Worm (Caenorhabditis elegans): ENCODE data around the gene col-130.

DNA sequence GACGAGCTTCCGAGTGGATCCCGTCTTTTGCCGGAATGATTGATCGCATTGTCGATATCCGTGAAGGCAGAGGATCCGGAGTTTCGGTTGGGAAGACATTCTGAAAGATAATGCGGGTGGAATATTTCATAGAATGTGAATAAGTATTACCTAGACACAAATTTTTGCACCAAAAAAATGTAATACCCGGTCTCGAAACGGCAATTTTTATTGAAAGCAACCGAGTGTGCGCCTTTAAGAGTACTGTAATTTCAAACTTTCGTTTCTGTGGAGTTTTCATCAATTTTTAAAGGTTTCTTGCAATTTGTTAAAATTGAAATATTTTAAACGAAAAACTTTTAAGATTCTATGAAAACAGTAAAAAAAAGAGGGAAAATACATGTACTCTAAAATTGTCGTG lies 15.6 kb upstream of the col-130 start, which contains the start of gene C25G4.2:
- TF ChIP-seq elt-2 (tag; optimal IDR thresholded peaks at IDR 0.05) (no peak), pqm-1 (tag; optimal IDR thresholded peaks at IDR 0.05) (no peak), ets-4 (tag; optimal IDR thresholded peaks at IDR 0.05) (no peak), ceh-2 (tag; optimal IDR thresholded peaks at IDR 0.05) (no peak), ahr-1 (tag; optimal IDR thresholded peaks at IDR 0.05) (no peak), nhr-232 (tag; optimal IDR thresholded peaks at IDR 0.05) (no peak), ttx-3 (tag; optimal IDR thresholded peaks at IDR 0.05) (no peak), pha-4 (tag; optimal IDR thresholded peaks at IDR 0.05) (no peak), fkh-6 (tag; optimal IDR thresholded peaks at IDR 0.05) (no peak), unc-3 (GFP tag; conservative IDR thresholded peaks at IDR 0.05) (no peak), unc-3 (tag; optimal IDR thresholded peaks at IDR 0.05) (no peak), T23F11.4 (GFP tag; optimal IDR thresholded peaks at IDR 0.05) (no peak)

Measured in whole organism, late embryonic.